Worm (Caenorhabditis elegans) whole organism, L1 larva: ENCODE results near the gene T09A12.1.

Source experiments
- C16A3.4 ChIP-seq: fragments of 150-350 bp; optimal IDR thresholded peaks from 2 replicates; lab custom pipeline; 2014; ENCODE audit warnings: missing biosample characterization, missing genetic modification characterization
- Y116A8C.19 ChIP-seq: sonication (generic microtip); optimal IDR thresholded peaks from 2 replicates; lab custom pipeline; 2016; ENCODE audit warnings: missing compliant biosample characterization, missing genetic modification characterization, borderline replicate concordance
- aha-1 ChIP-seq: fragments of 150-350 bp; optimal IDR thresholded peaks from 2 replicates; lab custom pipeline; 2014; ENCODE audit warnings: missing biosample characterization, missing genetic modification characterization
- alr-1 ChIP-seq: fragments of 200-800 bp; sonication (Bioruptor generic); optimal IDR thresholded peaks from 2 replicates; lab custom pipeline; 2018; ENCODE audit warnings: borderline replicate concordance, mild to moderate bottlenecking, missing genetic modification characterization, missing compliant biosample characterization
- aly-2 ChIP-seq: fragments of 150-350 bp; optimal IDR thresholded peaks from 2 replicates; lab custom pipeline; 2014; ENCODE audit warnings: missing biosample characterization, missing genetic modification characterization
- ama-1 ChIP-seq: fragments of 150-350 bp; optimal IDR thresholded peaks from 2 replicates; lab custom pipeline; 2014
- ceh-8 ChIP-seq: fragments of 200-800 bp; sonication (Bioruptor generic); optimal IDR thresholded peaks from 2 replicates; lab custom pipeline; 2018; ENCODE audit warnings: mild to moderate bottlenecking, missing genetic modification characterization, moderate library complexity, missing compliant biosample characterization
- ceh-82 ChIP-seq, 3 experiments: fragments of 150-350 bp in 1 of 3; sonication (generic microtip) in 2 of 3; optimal IDR thresholded peaks; 2 replicates each; lab custom pipeline; 2014 to 2017; ENCODE audit warnings: missing biosample characterization in 3 of 3, missing genetic modification characterization in 3 of 3
- ceh-88 ChIP-seq: fragments of 200-800 bp; sonication (Bioruptor generic); IDR thresholded peaks from 2 replicates; pipeline ENCODE4 v1.3.6; 2022; ENCODE audit warnings: missing genetic modification characterization, missing compliant biosample characterization
- ceh-90 ChIP-seq: sonication (generic microtip); optimal IDR thresholded peaks from 2 replicates; lab custom pipeline; 2016; ENCODE audit warnings: missing genetic modification characterization, missing compliant biosample characterization
- dpl-1 ChIP-seq, 3 experiments: fragments of 150-350 bp in 2 of 3; sonication (generic microtip) in 1 of 3; optimal IDR thresholded peaks; 2 replicates each; lab custom pipeline; 2014 to 2017; ENCODE audit warnings: missing biosample characterization in 3 of 3, missing genetic modification characterization in 3 of 3, missing genetic modification reagents in 3 of 3
- efl-1 ChIP-seq, 4 experiments: fragments of 150-350 bp; optimal IDR thresholded peaks in 3 of 4; peaks in 1 of 4; 1 replicate in 1 of 4; 2 replicates in 3 of 4; lab custom pipeline; 2014; ENCODE audit warnings: missing biosample characterization in 2 of 4, missing genetic modification characterization in 2 of 4, missing genetic modification reagents in 2 of 4
- egl-27 ChIP-seq, 2 experiments: fragments of 150-350 bp in 1 of 2; sonication (generic microtip); optimal IDR thresholded peaks; 3 replicates each; lab custom pipeline; 2017 to 2018; ENCODE audit warnings: missing biosample characterization in 2 of 2, missing genetic modification characterization in 2 of 2, missing genetic modification reagents in 2 of 2
- elt-2 ChIP-seq: sonication (generic microtip); optimal IDR thresholded peaks from 2 replicates; lab custom pipeline; 2016; ENCODE audit warnings: missing genetic modification characterization, mild to moderate bottlenecking, inconsistent platforms, missing compliant biosample characterization, missing genetic modification reagents
- elt-3 ChIP-seq, 6 experiments: fragments of 150-350 bp in 1 of 6; sonication (generic microtip); optimal IDR thresholded peaks; 2 replicates each; lab custom pipeline; 2017 to 2018; ENCODE audit warnings: missing biosample characterization in 6 of 6, missing genetic modification characterization in 6 of 6, inconsistent platforms in 1 of 6
- ets-5 ChIP-seq: fragments of 200-800 bp; sonication (Bioruptor generic); IDR thresholded peaks from 2 replicates; pipeline ENCODE4 v1.3.6; 2022; ENCODE audit warnings: missing genetic modification characterization, missing compliant biosample characterization
- fos-1 ChIP-seq: fragments of 150-350 bp; optimal IDR thresholded peaks from 2 replicates; lab custom pipeline; 2014; ENCODE audit warnings: missing biosample characterization, missing genetic modification characterization
- grh-1 ChIP-seq: fragments of 200-800 bp; sonication (Bioruptor generic); IDR thresholded peaks from 2 replicates; pipeline ENCODE4 v1.3.6; 2022; ENCODE audit warnings: missing genetic modification reagents, missing genetic modification characterization, missing compliant biosample characterization
- hlh-17 ChIP-seq: fragments of 200-800 bp; sonication (Bioruptor generic); optimal IDR thresholded peaks from 2 replicates; lab custom pipeline; 2018; ENCODE audit warnings: missing genetic modification characterization, mild to moderate bottlenecking, missing compliant biosample characterization, moderate library complexity, borderline replicate concordance
- hlh-4 ChIP-seq: sonication (generic microtip); optimal IDR thresholded peaks from 2 replicates; lab custom pipeline; 2016; ENCODE audit warnings: mild to moderate bottlenecking, missing genetic modification characterization, missing compliant biosample characterization
- hpl-2 ChIP-seq: fragments of 150-350 bp; optimal IDR thresholded peaks from 2 replicates; lab custom pipeline; 2014; ENCODE audit warnings: missing biosample characterization, missing genetic modification reagents, missing genetic modification characterization
- jun-1 ChIP-seq: fragments of 150-350 bp; optimal IDR thresholded peaks from 2 replicates; lab custom pipeline; 2014; ENCODE audit warnings: missing biosample characterization, missing genetic modification reagents, missing genetic modification characterization
- lin-13 ChIP-seq: fragments of 150-350 bp; optimal IDR thresholded peaks from 2 replicates; lab custom pipeline; 2014; ENCODE audit warnings: missing biosample characterization, missing genetic modification reagents, missing genetic modification characterization
- lin-14 ChIP-seq: fragments of 200-800 bp; sonication (Bioruptor generic); optimal IDR thresholded peaks from 2 replicates; lab custom pipeline; 2018; ENCODE audit warnings: mild to moderate bottlenecking, missing genetic modification characterization, moderate library complexity, missing compliant biosample characterization
- lin-35 ChIP-seq, 2 experiments: fragments of 150-350 bp; optimal IDR thresholded peaks; 2 replicates each; lab custom pipeline; 2014; ENCODE audit warnings: missing biosample characterization in 2 of 2, missing genetic modification characterization in 2 of 2, missing genetic modification reagents in 2 of 2
- lin-39 ChIP-seq: fragments of 150-350 bp; optimal IDR thresholded peaks from 2 replicates; lab custom pipeline; 2014; ENCODE audit warnings: missing biosample characterization, missing genetic modification reagents, missing genetic modification characterization
- lsy-2 ChIP-seq, 2 experiments: fragments of 150-350 bp; optimal IDR thresholded peaks; 2 replicates each; lab custom pipeline; 2014; ENCODE audit warnings: missing biosample characterization in 2 of 2, missing genetic modification characterization in 2 of 2
- mdl-1 ChIP-seq, 2 experiments: fragments of 150-350 bp; optimal IDR thresholded peaks; 2 replicates each; lab custom pipeline; 2014 to 2017; ENCODE audit warnings: missing biosample characterization in 2 of 2, missing genetic modification characterization in 2 of 2, inconsistent platforms in 1 of 2
- mef-2 ChIP-seq: fragments of 150-350 bp; optimal IDR thresholded peaks from 2 replicates; lab custom pipeline; 2014; ENCODE audit warnings: missing biosample characterization, missing genetic modification characterization
- mep-1 ChIP-seq: fragments of 150-350 bp; optimal IDR thresholded peaks from 2 replicates; lab custom pipeline; 2014; ENCODE audit warnings: missing biosample characterization, missing genetic modification characterization
- nhr-19 ChIP-seq: fragments of 200-800 bp; sonication (Bioruptor generic); conservative IDR thresholded peaks from 2 replicates; pipeline ENCODE4 v1.3.6; 2022; ENCODE audit warnings: missing genetic modification characterization, missing compliant biosample characterization
- nhr-20 ChIP-seq: sonication (generic microtip); optimal IDR thresholded peaks from 2 replicates; lab custom pipeline; 2016; ENCODE audit warnings: mild to moderate bottlenecking, missing genetic modification characterization, missing compliant biosample characterization
- nhr-237 ChIP-seq: fragments of 150-350 bp; optimal IDR thresholded peaks from 2 replicates; lab custom pipeline; 2014; ENCODE audit warnings: missing biosample characterization, missing genetic modification characterization
- nhr-47 ChIP-seq: sonication (generic microtip); optimal IDR thresholded peaks from 2 replicates; lab custom pipeline; 2016; ENCODE audit warnings: mild to moderate bottlenecking, missing genetic modification characterization, moderate library complexity, missing compliant biosample characterization
- nhr-71 ChIP-seq: sonication (generic microtip); optimal IDR thresholded peaks from 2 replicates; lab custom pipeline; 2016; ENCODE audit warnings: mild to moderate bottlenecking, missing genetic modification characterization, moderate library complexity, missing compliant biosample characterization
- nhr-77 ChIP-seq: fragments of 150-350 bp; optimal IDR thresholded peaks from 2 replicates; lab custom pipeline; 2014; ENCODE audit warnings: missing biosample characterization, missing genetic modification characterization
- nhr-85 ChIP-seq: sonication (generic microtip); peaks from one replicate; lab custom pipeline; 2016; ENCODE audit warnings: missing genetic modification characterization, inconsistent platforms, missing compliant biosample characterization
- nhr-90 ChIP-seq: sonication (generic microtip); optimal IDR thresholded peaks from 2 replicates; lab custom pipeline; 2016; ENCODE audit warnings: mild to moderate bottlenecking, missing genetic modification characterization, missing compliant biosample characterization; ENCODE audit not compliant: poor library complexity
- pax-3 ChIP-seq: fragments of 200-800 bp; sonication (Bioruptor generic); optimal IDR thresholded peaks from 2 replicates; lab custom pipeline; 2018; ENCODE audit warnings: mild to moderate bottlenecking, missing genetic modification characterization, moderate library complexity, missing compliant biosample characterization
- rnt-1 ChIP-seq: sonication (generic microtip); optimal IDR thresholded peaks from 2 replicates; lab custom pipeline; 2016; ENCODE audit warnings: mild to moderate bottlenecking, missing genetic modification characterization, moderate library complexity, missing compliant biosample characterization
- skn-1 ChIP-seq: fragments of 150-350 bp; optimal IDR thresholded peaks from 2 replicates; lab custom pipeline; 2014; ENCODE audit warnings: missing biosample characterization, missing genetic modification characterization
- snu-23 ChIP-seq: sonication (generic microtip); optimal IDR thresholded peaks from 2 replicates; lab custom pipeline; 2016; ENCODE audit warnings: missing genetic modification characterization, missing compliant biosample characterization
- sup-37 ChIP-seq: fragments of 200-800 bp; sonication (Bioruptor generic); optimal IDR thresholded peaks from 2 replicates; lab custom pipeline; 2018; ENCODE audit warnings: mild to moderate bottlenecking, missing genetic modification characterization, missing compliant biosample characterization
- swsn-7 ChIP-seq: sonication (generic microtip); optimal IDR thresholded peaks from 2 replicates; lab custom pipeline; 2016; ENCODE audit warnings: missing genetic modification characterization, missing compliant biosample characterization
- tlp-1 ChIP-seq: fragments of 150-350 bp; optimal IDR thresholded peaks from 2 replicates; lab custom pipeline; 2014; ENCODE audit warnings: missing biosample characterization, missing genetic modification characterization
- unc-30 ChIP-seq: sonication (generic microtip); optimal IDR thresholded peaks from 2 replicates; lab custom pipeline; 2017; ENCODE audit warnings: missing biosample characterization, missing genetic modification characterization
- vab-15 ChIP-seq: sonication (generic microtip); optimal IDR thresholded peaks from 2 replicates; lab custom pipeline; 2017; ENCODE audit warnings: missing genotype, mild to moderate bottlenecking, missing genetic modification characterization, missing compliant biosample characterization
- ztf-4 ChIP-seq: fragments of 150-350 bp; optimal IDR thresholded peaks from 2 replicates; lab custom pipeline; 2014; ENCODE audit warnings: missing biosample characterization, missing genetic modification characterization

Gene T09A12.1

ce11 chrIV:8225357-8225756, 18.9 kb upstream of the T09A12.1 start, which contains the start of gene serp-1.2 (continued):
- peak in 1 of 2 experiments; percentile 39 for TF ChIP-seq mdl-1 (tag; optimal IDR thresholded peaks at IDR 0.05; lab: Kevin White, UChicago)

ce11 chrIV:8226474-8226873, 17.7 kb upstream of the T09A12.1 start:
- no peak for TF ChIP-seq dpl-1 (GFP tag; optimal IDR thresholded peaks at IDR 0.05; lab: Kevin White, UChicago)
- TF ChIP-seq nhr-85 (tag; lab: Kevin White, UChicago) = peak; percentile 43

- TF ChIP-seq hlh-17 (GFP tag; lab: Kevin White, UChicago) = no peak
- TF ChIP-seq mdl-1 (tag; optimal IDR thresholded peaks at IDR 0.05; lab: Kevin White, UChicago) = peak in 1 of 2 experiments; percentile 55
- TF ChIP-seq lin-14 (GFP tag; lab: Kevin White, UChicago) = peak; percentile 82
- TF ChIP-seq ets-5 (GFP tag; lab: Robert Waterston, UW) = no peak
- peak; percentile 59 for TF ChIP-seq jun-1 (tag; lab: Kevin White, UChicago)
- peak; percentile 58 for TF ChIP-seq nhr-77 (tag; lab: Kevin White, UChicago)
- TF ChIP-seq hpl-2 = peak; percentile 16
- TF ChIP-seq elt-2 (tag; lab: Kevin White, UChicago) = peak; percentile 76
- TF ChIP-seq ama-1 = no peak
- TF ChIP-seq mep-1 (tag; lab: Kevin White, UChicago) = no peak
- peak in 2 of 6 experiments; percentile 20 to 22 for TF ChIP-seq elt-3 (tag; optimal IDR thresholded peaks at IDR 0.05; lab: Kevin White, UChicago)
- no peak for TF ChIP-seq fos-1
- TF ChIP-seq nhr-20 (tag; lab: Kevin White, UChicago) = peak; percentile 87
- TF ChIP-seq nhr-237 = no peak
- TF ChIP-seq ceh-90 = no peak
- TF ChIP-seq C16A3.4 (tag; lab: Kevin White, UChicago) = no peak
- peak; percentile 39 for TF ChIP-seq nhr-47 (tag; lab: Kevin White, UChicago)
- TF ChIP-seq snu-23 = peak; percentile 43
- no peak for TF ChIP-seq ceh-88
- TF ChIP-seq egl-27 (tag; optimal IDR thresholded peaks at IDR 0.05; lab: Kevin White, UChicago) = peak in 1 of 2 experiments; percentile 15
- no peak for TF ChIP-seq hlh-4 (tag; lab: Kevin White, UChicago)
- no peak for TF ChIP-seq lin-13 (GFP tag; lab: Kevin White, UChicago)
- TF ChIP-seq ceh-8 (GFP tag; lab: Kevin White, UChicago) = no peak
- TF ChIP-seq aha-1 = no peak
- no peak for TF ChIP-seq pax-3 (tag; lab: Kevin White, UChicago)
- TF ChIP-seq efl-1 (optimal IDR thresholded peaks at IDR 0.05; lab: Kevin White, UChicago) = peak; percentile 14 to 17
- no peak for TF ChIP-seq efl-1 (GFP tag; optimal IDR thresholded peaks at IDR 0.05 in 1 of 2; lab: Kevin White, UChicago)
- TF ChIP-seq alr-1 (tag; lab: Kevin White, UChicago) = no peak
- TF ChIP-seq sup-37 (GFP tag; lab: Kevin White, UChicago) = peak; percentile 11
- TF ChIP-seq unc-30 (tag; lab: Kevin White, UChicago) = no peak
- no peak for TF ChIP-seq ceh-82 (tag; optimal IDR thresholded peaks at IDR 0.05; lab: Kevin White, UChicago)
- no peak for TF ChIP-seq ztf-4 (tag; lab: Kevin White, UChicago)
- TF ChIP-seq rnt-1 (tag; lab: Kevin White, UChicago) = peak; percentile 27
- TF ChIP-seq lin-39 = no peak
- no peak for TF ChIP-seq tlp-1 (tag; lab: Kevin White, UChicago)
- TF ChIP-seq lsy-2 (tag; optimal IDR thresholded peaks at IDR 0.05; lab: Kevin White, UChicago) = peak in 1 of 2 experiments; percentile 35
- no peak for TF ChIP-seq skn-1 (tag; lab: Kevin White, UChicago)
- peak; percentile 51 for TF ChIP-seq swsn-7 (tag; lab: Kevin White, UChicago)
- TF ChIP-seq nhr-19 (GFP tag; lab: Robert Waterston, UW) = peak; percentile 24
- TF ChIP-seq nhr-90 (tag; lab: Kevin White, UChicago) = peak; percentile 66
- peak in 1 of 2 experiments; percentile 56 for TF ChIP-seq lin-35 (GFP tag; optimal IDR thresholded peaks at IDR 0.05; lab: Kevin White, UChicago)
- no peak for TF ChIP-seq Y116A8C.19 (tag; lab: Kevin White, UChicago)
- no peak for TF ChIP-seq vab-15 (tag; lab: Kevin White, UChicago)
- no peak for TF ChIP-seq mef-2 (tag; lab: Kevin White, UChicago)
- TF ChIP-seq grh-1 (GFP tag; lab: Robert Waterston, UW) = no peak
- no peak for TF ChIP-seq aly-2 (tag; lab: Kevin White, UChicago)
- TF ChIP-seq nhr-71 = peak; percentile 68
These were observed 14.7 kb upstream of the T09A12.1 start for ce11 chrIV:8229523-8229922.
